Worm (Caenorhabditis elegans): Measurements from ENCODE around the gene smu-2.

The smu-2 gene

ce11 chrII:3524097-3524496 lies 41.9 kb downstream of the smu-2 start, which contains the start of gene col-72:
Gene col-72, minus strand, starts transcription at chrII:3524197.
- TF ChIP-seq efl-1 (optimal IDR thresholded peaks at IDR 0.05) (no peak), efl-1 (GFP tag; optimal IDR thresholded peaks at IDR 0.05 in 1 of 2) (peak in 1 of 2 experiments; percentile 50), sox-4 (tag; optimal IDR thresholded peaks at IDR 0.05) (no peak)

- TF ChIP-seq lin-14 (GFP tag; optimal IDR thresholded peaks at IDR 0.05) (peak; percentile 40), dpl-1 (GFP tag; optimal IDR thresholded peaks at IDR 0.05) (no peak), ama-1 (optimal IDR thresholded peaks at IDR 0.05) (no peak), tbx-2 (tag; optimal IDR thresholded peaks at IDR 0.05) (peak; percentile 10), ets-5 (GFP tag; IDR thresholded peaks at IDR 0.05) (no peak), fos-1 (tag; optimal IDR thresholded peaks at IDR 0.05) (no peak), snu-23 (GFP tag; optimal IDR thresholded peaks at IDR 0.05) (no peak), dsc-1 (tag; optimal IDR thresholded peaks at IDR 0.05) (peak; percentile 29), efl-1 (optimal IDR thresholded peaks at IDR 0.05) (no peak), efl-1 (GFP tag; optimal IDR thresholded peaks at IDR 0.05 in 1 of 2) (peak in 1 of 2 experiments; percentile 65)
Measured at ce11 chrII:3527460-3527859, 45.3 kb downstream of the smu-2 start.

DNA sequence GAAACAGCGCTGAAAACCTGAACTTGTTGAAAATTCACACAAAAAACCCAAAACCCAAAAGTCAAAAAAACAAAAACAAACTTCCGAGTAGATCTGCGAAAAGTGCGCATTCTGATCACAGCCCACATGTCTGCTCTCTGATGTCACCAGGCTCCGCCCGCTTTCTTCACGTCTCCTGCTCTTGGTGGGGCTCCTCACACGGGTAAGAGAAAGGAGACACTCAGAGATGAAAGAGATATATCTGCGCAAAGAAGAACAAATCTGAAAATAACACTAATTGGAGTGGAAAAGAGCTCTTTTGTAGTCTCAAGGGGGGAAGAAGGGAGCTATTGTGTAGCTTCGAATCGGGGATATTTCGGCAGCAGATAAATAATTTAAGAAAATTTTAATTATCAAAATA lies 46.0 kb downstream of the smu-2 start, which contains the start of gene ncs-6:
ncs-6 (minus strand) TSS at position 261 of the 400 bp plus-strand sequence.
- TF ChIP-seq fkh-8 (tag; optimal IDR thresholded peaks at IDR 0.05): peak; percentile 73
- no peak for TF ChIP-seq mep-1 (tag; optimal IDR thresholded peaks at IDR 0.05)
